Worm (Caenorhabditis elegans) whole organism, late embryonic: ENCODE results near the gene sulp-4.

Source experiments
- K09A11.1 ChIP-seq: sonication (generic microtip); optimal IDR thresholded peaks from 2 replicates; lab custom pipeline; 2017; ENCODE audit warnings: antibody characterized with exemption, mild to moderate bottlenecking, missing genetic modification characterization, missing compliant biosample characterization; ENCODE audit not compliant: insufficient read depth
- ceh-48 ChIP-seq: sonication (generic microtip); optimal IDR thresholded peaks from 2 replicates; lab custom pipeline; 2016; ENCODE audit warnings: missing genetic modification characterization, inconsistent platforms, missing compliant biosample characterization
- hlh-13 ChIP-seq: fragments of 200-800 bp; sonication (Bioruptor generic); optimal IDR thresholded peaks from 2 replicates; lab custom pipeline; 2018; ENCODE audit warnings: mild to moderate bottlenecking, missing genetic modification characterization, missing compliant biosample characterization
- nhr-11 ChIP-seq: fragments of 150-350 bp; optimal IDR thresholded peaks from 2 replicates; lab custom pipeline; 2014; ENCODE audit warnings: missing biosample characterization, missing genetic modification characterization

- no peak for TF ChIP-seq nhr-11
- no peak for TF ChIP-seq ceh-48 (tag; lab: Kevin White, UChicago)
- no peak for TF ChIP-seq hlh-13
- no peak for TF ChIP-seq K09A11.1
These were observed 46.7 kb downstream of the sulp-4 start for ce11 chrV:11921689-11922517.
